Worm (Caenorhabditis elegans) whole organism, late embryonic: ENCODE data around the gene F38B2.6.

Source experiments
- ceh-34 ChIP-seq: sonication (generic microtip); optimal IDR thresholded peaks from 2 replicates; lab custom pipeline; 2016; ENCODE audit warnings: mild to moderate bottlenecking, missing genetic modification characterization, missing compliant biosample characterization
- elt-2 ChIP-seq: sonication (generic microtip); optimal IDR thresholded peaks from 2 replicates; lab custom pipeline; 2016; ENCODE audit warnings: missing genetic modification reagents, missing genetic modification characterization, missing compliant biosample characterization
- fkh-10 ChIP-seq: fragments of 150-350 bp; optimal IDR thresholded peaks from 2 replicates; lab custom pipeline; 2014; ENCODE audit warnings: missing biosample characterization, missing genetic modification reagents, missing genetic modification characterization
- fkh-6 ChIP-seq: sonication (generic microtip); optimal IDR thresholded peaks from 2 replicates; lab custom pipeline; 2016; ENCODE audit warnings: missing genetic modification characterization, missing compliant biosample characterization
- lin-11 ChIP-seq: fragments of 200-800 bp; sonication (Bioruptor generic); optimal IDR thresholded peaks from 2 replicates; lab custom pipeline; 2018; ENCODE audit warnings: mild to moderate bottlenecking, missing genetic modification characterization, missing compliant biosample characterization
- mec-3 ChIP-seq: sonication (generic microtip); optimal IDR thresholded peaks from 2 replicates; lab custom pipeline; 2016; ENCODE audit warnings: borderline replicate concordance, missing genetic modification characterization, missing compliant biosample characterization
- nhr-11 ChIP-seq: fragments of 150-350 bp; optimal IDR thresholded peaks from 2 replicates; lab custom pipeline; 2014; ENCODE audit warnings: missing biosample characterization, missing genetic modification characterization
- pha-4 ChIP-seq: fragments of 150-350 bp; optimal IDR thresholded peaks from 2 replicates; lab custom pipeline; 2018; ENCODE audit warnings: missing biosample characterization, missing genetic modification reagents, missing genetic modification characterization
- pros-1 ChIP-seq: fragments of 150-350 bp; optimal IDR thresholded peaks from 2 replicates; lab custom pipeline; 2014; ENCODE audit warnings: missing biosample characterization, missing genetic modification reagents, missing genetic modification characterization
- sdc-2 ChIP-seq: sonication (generic microtip); optimal IDR thresholded peaks from 2 replicates; lab custom pipeline; 2016; ENCODE audit warnings: missing genotype, missing genetic modification characterization, missing compliant biosample characterization
- sox-2 ChIP-seq: fragments of 200-800 bp; sonication (Bioruptor generic); IDR thresholded peaks from 2 replicates; pipeline ENCODE4 v1.3.6; 2022; ENCODE audit warnings: missing genetic modification reagents, missing genetic modification characterization, missing compliant biosample characterization
- tbx-2 ChIP-seq: sonication (generic microtip); optimal IDR thresholded peaks from 2 replicates; lab custom pipeline; 2016; ENCODE audit warnings: missing genetic modification characterization, missing compliant biosample characterization
- tbx-7 ChIP-seq: sonication (generic microtip); optimal IDR thresholded peaks from 2 replicates; lab custom pipeline; 2016; ENCODE audit warnings: missing genotype, missing genetic modification characterization, missing compliant biosample characterization
- zip-5 ChIP-seq: sonication (generic microtip); optimal IDR thresholded peaks from 2 replicates; lab custom pipeline; 2016; ENCODE audit warnings: missing genetic modification characterization, missing compliant biosample characterization

DNA sequence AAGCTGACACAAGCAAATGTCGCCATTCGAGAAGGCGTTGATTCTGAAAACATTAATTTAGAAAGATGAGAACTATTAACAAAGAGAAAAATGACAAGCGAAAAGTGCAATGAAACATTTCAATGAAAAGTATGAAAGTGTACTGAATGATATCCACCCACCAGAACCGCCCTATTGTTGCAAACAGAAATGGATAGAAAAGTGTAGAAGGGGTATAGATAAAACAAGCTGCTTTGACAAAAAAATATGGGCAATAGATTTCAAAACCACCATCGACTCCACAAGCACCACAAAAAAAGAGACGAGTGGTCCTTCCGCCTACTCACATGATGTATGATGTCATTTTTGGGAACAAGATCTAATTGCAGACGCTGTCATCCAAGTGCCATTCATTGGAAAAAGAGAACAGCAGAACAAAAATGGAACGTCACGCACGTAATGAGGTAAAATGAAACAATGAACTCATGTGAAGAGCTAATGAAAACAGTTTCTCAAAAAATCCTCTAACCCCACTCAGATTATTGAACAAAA lies 40.4 kb downstream of the F38B2.6 start, which contains the start of gene C34F6.10:
- no peak for TF ChIP-seq tbx-2 (tag; lab: Kevin White, UChicago)
- TF ChIP-seq fkh-6 (tag; lab: Kevin White, UChicago), result no peak
- no peak for TF ChIP-seq sox-2
- TF ChIP-seq lin-11, result no peak
- no peak for TF ChIP-seq fkh-10
- TF ChIP-seq elt-2 (tag; lab: Kevin White, UChicago), result no peak
- no peak for TF ChIP-seq nhr-11 (tag; lab: Kevin White, UChicago)
- no peak for TF ChIP-seq pros-1 (tag; lab: Kevin White, UChicago)
- TF ChIP-seq zip-5 (tag; lab: Kevin White, UChicago), result no peak
- TF ChIP-seq mec-3, result no peak
- TF ChIP-seq sdc-2 (tag; lab: Kevin White, UChicago), result no peak
- TF ChIP-seq pha-4 (tag; lab: Kevin White, UChicago), result no peak
- no peak for TF ChIP-seq ceh-34
- no peak for TF ChIP-seq tbx-7 (tag; lab: Kevin White, UChicago)
